Worm (Caenorhabditis elegans) whole organism, mixed stage, embryonic: ENCODE measurements around the gene F55G1.1.

Experiments
- M03D4.4 ChIP-seq: sonication (generic microtip); optimal IDR thresholded peaks from 2 replicates; lab custom pipeline; 2017; ENCODE audit warnings: mild to moderate bottlenecking, missing genetic modification characterization, missing compliant biosample characterization
- bed-3 ChIP-seq: fragments of 200-800 bp; sonication (Bioruptor generic); optimal IDR thresholded peaks from 3 replicates; lab custom pipeline; 2018; ENCODE audit warnings: mild to moderate bottlenecking, missing genetic modification characterization, moderate library complexity, missing compliant biosample characterization
- blmp-1 ChIP-seq: fragments of 150-350 bp; optimal IDR thresholded peaks from 2 replicates; lab custom pipeline; 2014; ENCODE audit warnings: missing biosample characterization, missing genetic modification characterization
- ceh-43 ChIP-seq: fragments of 200-800 bp; sonication (Bioruptor generic); optimal IDR thresholded peaks from 2 replicates; lab custom pipeline; 2018; ENCODE audit warnings: mild to moderate bottlenecking, missing genetic modification characterization, moderate library complexity, missing compliant biosample characterization
- ceh-83 ChIP-seq: fragments of 200-800 bp; sonication (Bioruptor generic); optimal IDR thresholded peaks from 2 replicates; lab custom pipeline; 2018; ENCODE audit warnings: mild to moderate bottlenecking, missing genetic modification characterization, missing compliant biosample characterization
- ces-1 ChIP-seq: fragments of 150-350 bp; optimal IDR thresholded peaks from 2 replicates; lab custom pipeline; 2014; ENCODE audit warnings: missing biosample characterization, missing genetic modification reagents, missing genetic modification characterization
- cnd-1 ChIP-seq: fragments of 200-800 bp; sonication (Bioruptor generic); optimal IDR thresholded peaks from 2 replicates; lab custom pipeline; 2018; ENCODE audit warnings: mild to moderate bottlenecking, missing genetic modification characterization, missing compliant biosample characterization
- elt-3 ChIP-seq: fragments of 150-350 bp; optimal IDR thresholded peaks from 2 replicates; lab custom pipeline; 2014; ENCODE audit warnings: missing biosample characterization, missing genetic modification characterization
- flh-1 ChIP-seq: fragments of 200-800 bp; sonication (Bioruptor generic); optimal IDR thresholded peaks from 2 replicates; lab custom pipeline; 2018; ENCODE audit warnings: mild to moderate bottlenecking, missing genetic modification characterization, moderate library complexity, missing compliant biosample characterization
- hlh-1 ChIP-seq: fragments of 150-350 bp; optimal IDR thresholded peaks from 2 replicates; lab custom pipeline; 2014; ENCODE audit warnings: missing biosample characterization, missing genetic modification reagents, missing genetic modification characterization
- lin-13 ChIP-seq: fragments of 150-350 bp; optimal IDR thresholded peaks from 2 replicates; lab custom pipeline; 2014; ENCODE audit warnings: missing biosample characterization, missing genetic modification characterization
- lin-32 ChIP-seq: fragments of 200-800 bp; sonication (Bioruptor generic); optimal IDR thresholded peaks from 2 replicates; lab custom pipeline; 2018; ENCODE audit warnings: mild to moderate bottlenecking, missing genetic modification characterization, missing compliant biosample characterization
- lsy-2 ChIP-seq: fragments of 150-350 bp; optimal IDR thresholded peaks from 2 replicates; lab custom pipeline; 2014; ENCODE audit warnings: missing biosample characterization, missing genetic modification characterization
- mab-5 ChIP-seq: fragments of 150-350 bp; optimal IDR thresholded peaks from 2 replicates; lab custom pipeline; 2014; ENCODE audit warnings: missing biosample characterization, missing genetic modification characterization
- mls-2 ChIP-seq: sonication (generic microtip); optimal IDR thresholded peaks from 2 replicates; lab custom pipeline; 2016; ENCODE audit warnings: mild to moderate bottlenecking, missing genetic modification characterization, moderate library complexity, missing compliant biosample characterization
- nhr-2 ChIP-seq: fragments of 150-350 bp; optimal IDR thresholded peaks from 2 replicates; lab custom pipeline; 2014; ENCODE audit warnings: missing biosample characterization, missing genetic modification characterization
- nhr-237 ChIP-seq: fragments of 150-350 bp; optimal IDR thresholded peaks from 2 replicates; lab custom pipeline; 2014; ENCODE audit warnings: missing biosample characterization, missing genetic modification characterization
- nhr-28 ChIP-seq: fragments of 150-350 bp; optimal IDR thresholded peaks from 2 replicates; lab custom pipeline; 2014; ENCODE audit warnings: missing biosample characterization, missing genetic modification characterization
- nhr-76 ChIP-seq: sonication (generic microtip); optimal IDR thresholded peaks from 2 replicates; lab custom pipeline; 2017; ENCODE audit warnings: missing biosample characterization, missing genetic modification characterization
- pha-4 ChIP-seq: fragments of 150-350 bp; optimal IDR thresholded peaks from 2 replicates; lab custom pipeline; 2018; ENCODE audit warnings: missing biosample characterization, missing genetic modification reagents, missing genetic modification characterization
- sem-2 ChIP-seq: fragments of 200-800 bp; sonication (Bioruptor generic); optimal IDR thresholded peaks from 2 replicates; lab custom pipeline; 2018; ENCODE audit warnings: mild to moderate bottlenecking, missing genetic modification characterization, missing compliant biosample characterization
- snpc-4 ChIP-seq: fragments of 150-350 bp; optimal IDR thresholded peaks from 2 replicates; lab custom pipeline; 2014; ENCODE audit warnings: missing biosample characterization, missing genetic modification characterization
- sptf-1 ChIP-seq: sonication (generic microtip); optimal IDR thresholded peaks from 2 replicates; lab custom pipeline; 2017; ENCODE audit warnings: mild to moderate bottlenecking, missing genetic modification characterization, moderate library complexity, missing compliant biosample characterization
- tbx-8 ChIP-seq: fragments of 200-800 bp; sonication (Bioruptor generic); optimal IDR thresholded peaks from 2 replicates; lab custom pipeline; 2018; ENCODE audit warnings: mild to moderate bottlenecking, missing genetic modification characterization, moderate library complexity, missing compliant biosample characterization
- unc-120 ChIP-seq: sonication (generic microtip); optimal IDR thresholded peaks from 2 replicates; lab custom pipeline; 2017; ENCODE audit warnings: missing genetic modification characterization, missing compliant biosample characterization; ENCODE audit not compliant: poor library complexity, severe bottlenecking
- unc-39 ChIP-seq: fragments of 150-350 bp; optimal IDR thresholded peaks from 2 replicates; lab custom pipeline; 2014; ENCODE audit warnings: missing biosample characterization, missing genetic modification characterization
- unc-62 ChIP-seq: fragments of 150-350 bp; optimal IDR thresholded peaks from 2 replicates; lab custom pipeline; 2014; ENCODE audit warnings: missing biosample characterization, missing genetic modification reagents, missing genetic modification characterization
- ztf-11 ChIP-seq: fragments of 150-350 bp; optimal IDR thresholded peaks from 2 replicates; lab custom pipeline; 2014; ENCODE audit warnings: missing biosample characterization, missing genetic modification characterization

Gene F55G1.1

ce11 chrIV:7468638-7469037 lies 22.9 kb upstream of the F55G1.1 start:
- no peak for TF ChIP-seq unc-120
- no peak for TF ChIP-seq elt-3 (tag; lab: Kevin White, UChicago)
- TF ChIP-seq lin-13, result no peak
- no peak for TF ChIP-seq unc-39 (tag; lab: Kevin White, UChicago)
- no peak for TF ChIP-seq hlh-1
- TF ChIP-seq sptf-1 (tag; lab: Kevin White, UChicago), result no peak
- TF ChIP-seq lin-32 (GFP tag; lab: Kevin White, UChicago), result no peak
- no peak for TF ChIP-seq tbx-8
- no peak for TF ChIP-seq lsy-2 (tag; lab: Kevin White, UChicago)
- TF ChIP-seq unc-62 (GFP tag; lab: Kevin White, UChicago), result no peak
- TF ChIP-seq nhr-28 (tag; lab: Kevin White, UChicago), result no peak
- TF ChIP-seq bed-3 (GFP tag; lab: Kevin White, UChicago), result no peak

- TF ChIP-seq lin-13 (no peak), flh-1 (no peak), ceh-83 (GFP tag; lab: Kevin White, UChicago) (no peak), lsy-2 (tag; lab: Kevin White, UChicago) (no peak), pha-4 (tag; lab: Kevin White, UChicago) (no peak), unc-62 (GFP tag; lab: Kevin White, UChicago) (no peak), nhr-2 (no peak), hlh-1 (no peak), ces-1 (GFP tag; lab: Kevin White, UChicago) (no peak), elt-3 (tag; lab: Kevin White, UChicago) (no peak), unc-39 (tag; lab: Kevin White, UChicago) (no peak), mab-5 (tag; lab: Kevin White, UChicago) (no peak), bed-3 (GFP tag; lab: Kevin White, UChicago) (no peak)
- TF ChIP-seq, all 35 proteins: peak for 0
Observed at ce11 chrIV:7469782-7470413, 21.7 kb upstream of the F55G1.1 start, which contains the start of gene F55G1.7. Gene F55G1.7, minus strand, starts transcription at chrIV:7469832.

- no peak for TF ChIP-seq nhr-76 (tag; lab: Kevin White, UChicago)
- TF ChIP-seq lsy-2 (tag; lab: Kevin White, UChicago), result no peak
- no peak for TF ChIP-seq blmp-1
- no peak for TF ChIP-seq ces-1 (GFP tag; lab: Kevin White, UChicago)
- no peak for TF ChIP-seq lin-32 (GFP tag; lab: Kevin White, UChicago)
- TF ChIP-seq flh-1, result no peak
- no peak for TF ChIP-seq elt-3 (tag; lab: Kevin White, UChicago)
- TF ChIP-seq hlh-1, result no peak
- no peak for TF ChIP-seq mls-2 (tag; lab: Kevin White, UChicago)
- TF ChIP-seq lin-13, result no peak
- no peak for TF ChIP-seq unc-39 (tag; lab: Kevin White, UChicago)
- TF ChIP-seq tbx-8, result no peak
- TF ChIP-seq nhr-28 (tag; lab: Kevin White, UChicago), result no peak
- TF ChIP-seq bed-3 (GFP tag; lab: Kevin White, UChicago), result no peak
- no peak for TF ChIP-seq cnd-1 (tag; lab: Kevin White, UChicago)
- TF ChIP-seq snpc-4 (tag; lab: Kevin White, UChicago), result no peak
Observed at ce11 chrIV:7473159-7473649, 18.4 kb upstream of the F55G1.1 start, which contains the start of the genes plk-3 and F55G1.6. Gene plk-3, minus strand, starts transcription at chrIV:7473209. Gene F55G1.6, plus strand, starts transcription at chrIV:7473517.

- TF ChIP-seq sem-2 (no peak), hlh-1 (no peak), flh-1 (no peak), nhr-237 (tag; lab: Kevin White, UChicago) (no peak), ceh-43 (no peak), pha-4 (tag; lab: Kevin White, UChicago) (no peak), nhr-2 (no peak), cnd-1 (tag; lab: Kevin White, UChicago) (no peak), mab-5 (tag; lab: Kevin White, UChicago) (no peak), ztf-11 (tag; lab: Kevin White, UChicago) (no peak), ceh-83 (GFP tag; lab: Kevin White, UChicago) (no peak)
- TF ChIP-seq, all 35 proteins: peak for 0
Observed at ce11 chrIV:7474826-7475225, 16.7 kb upstream of the F55G1.1 start, which contains the start of gene slc-25A18.2. Gene slc-25A18.2, plus strand, starts transcription at chrIV:7475041.

ce11 chrIV:7477197-7477596 lies 14.4 kb upstream of the F55G1.1 start, which contains the start of gene pycr-4:
Gene pycr-4, minus strand, starts transcription at chrIV:7477297.
- no peak for TF ChIP-seq ces-1 (GFP tag; lab: Kevin White, UChicago)
- TF ChIP-seq mls-2 (tag; lab: Kevin White, UChicago), result no peak
- no peak for TF ChIP-seq M03D4.4 (tag; lab: Kevin White, UChicago)
- TF ChIP-seq nhr-76 (tag; lab: Kevin White, UChicago), result no peak
